Worm (Caenorhabditis elegans): ENCODE data around the gene T08H10.3.
A peak's percentile ranks its signal among the peaks of the same experiment; 100 is the strongest.

Gene T08H10.3

ce11 chrV:4435411-4435981 lies 35.7 kb upstream of the T08H10.3 start, which contains the start of gene Y47D7A.13:
Gene Y47D7A.13 (minus strand): TSS chrV:4435927.
- TF ChIP-seq unc-86 (tag; optimal IDR thresholded peaks at IDR 0.05) (no peak), F16B12.6 (tag; optimal IDR thresholded peaks at IDR 0.05) (no peak), ceh-8 (GFP tag; optimal IDR thresholded peaks at IDR 0.05) (peak; percentile 52), alr-1 (tag; optimal IDR thresholded peaks at IDR 0.05; ENCODE audit: borderline replicate concordance) (no peak), lin-15B (tag; optimal IDR thresholded peaks at IDR 0.05) (no peak), xbp-1 (tag; optimal IDR thresholded peaks at IDR 0.05) (no peak), nhr-19 (GFP tag; conservative IDR thresholded peaks at IDR 0.05) (no peak)

DNA sequence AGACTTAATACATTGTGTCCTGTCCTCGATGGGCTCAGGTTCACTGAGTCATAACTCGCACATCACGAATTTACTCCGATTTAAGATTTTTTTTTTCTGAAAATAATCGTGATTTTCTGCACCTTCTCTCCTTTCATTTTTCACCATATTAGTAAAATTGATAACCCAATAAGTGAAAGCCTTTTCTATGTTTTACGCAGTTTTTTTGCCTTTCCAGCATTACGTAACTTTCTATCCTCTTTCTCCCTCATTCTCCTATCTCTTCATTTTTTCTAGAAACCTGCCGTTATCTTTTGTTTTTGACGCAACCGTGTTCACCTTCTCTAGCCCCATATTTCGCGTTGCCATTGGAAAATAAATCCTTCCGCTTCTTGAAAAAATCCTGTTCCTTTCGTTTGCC lies 34.0 kb upstream of the T08H10.3 start:
- TF ChIP-seq ztf-11 (tag; optimal IDR thresholded peaks at IDR 0.05), result no peak
- TF ChIP-seq blmp-1 (tag; optimal IDR thresholded peaks at IDR 0.05), result peak; percentile 59

- TF ChIP-seq rnt-1 (tag; optimal IDR thresholded peaks at IDR 0.05) (no peak), lin-35 (GFP tag; optimal IDR thresholded peaks at IDR 0.05) (peak in 1 of 2 experiments; percentile 21), mdl-1 (tag; optimal IDR thresholded peaks at IDR 0.05) (no peak), nhr-20 (tag; optimal IDR thresholded peaks at IDR 0.05) (peak; percentile 23), efl-1 (optimal IDR thresholded peaks at IDR 0.05) (no peak), efl-1 (GFP tag; optimal IDR thresholded peaks at IDR 0.05 in 1 of 2) (peak in 1 of 2 experiments; percentile 88)
These were observed 28.3 kb upstream of the T08H10.3 start, which contains the start of gene rft-1 for ce11 chrV:4442749-4443381. Gene rft-1 (minus strand): TSS chrV:4443223.

- TF ChIP-seq egl-13 (tag; optimal IDR thresholded peaks at IDR 0.05) (no peak), hlh-17 (GFP tag; optimal IDR thresholded peaks at IDR 0.05; ENCODE audit: borderline replicate concordance) (no peak), mef-2 (tag; optimal IDR thresholded peaks at IDR 0.05) (no peak), fkh-10 (GFP tag; optimal IDR thresholded peaks at IDR 0.05) (no peak), alr-1 (tag; optimal IDR thresholded peaks at IDR 0.05; ENCODE audit: borderline replicate concordance) (no peak), xbp-1 (tag; optimal IDR thresholded peaks at IDR 0.05) (no peak), ets-5 (GFP tag; IDR thresholded peaks at IDR 0.05) (no peak), zag-1 (tag; optimal IDR thresholded peaks at IDR 0.05) (no peak), nhr-47 (tag; optimal IDR thresholded peaks at IDR 0.05) (no peak), unc-62 (GFP tag; optimal IDR thresholded peaks at IDR 0.05) (no peak), egl-27 (tag; optimal IDR thresholded peaks at IDR 0.05) (no peak)
These were observed 23.5 kb upstream of the T08H10.3 start for ce11 chrV:4447637-4448036.

DNA sequence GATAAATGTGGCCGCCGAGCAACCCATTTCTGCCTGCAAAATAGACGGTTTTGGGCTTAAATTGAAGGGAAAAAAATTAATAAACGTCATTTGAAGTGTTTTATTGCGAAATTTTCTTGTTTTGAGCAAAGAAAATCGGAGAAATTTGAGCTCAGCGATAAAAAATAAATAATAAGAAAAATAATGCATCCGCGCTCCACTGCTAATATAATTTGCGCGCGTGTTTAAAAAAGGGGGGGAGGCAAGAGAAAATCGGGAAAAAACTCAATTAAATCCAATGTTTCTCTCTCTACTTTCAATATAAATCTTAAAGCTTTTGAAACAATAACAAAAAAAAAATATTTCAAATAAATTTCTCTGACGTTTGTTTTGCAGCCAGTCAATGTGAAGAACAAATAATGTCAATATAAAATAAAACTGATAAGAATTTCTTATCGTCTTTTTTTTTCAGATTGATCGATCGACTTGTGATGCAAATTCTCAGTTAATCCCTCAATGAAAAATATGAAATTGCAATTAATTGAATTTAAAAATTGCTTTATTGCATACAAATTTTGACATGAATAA lies 20.6 kb upstream of the T08H10.3 start, which contains the start of gene rft-2:
TSS of gene rft-2 (minus strand) at position 41 of the 567 bp plus-strand sequence.
- peak; percentile 39 for TF ChIP-seq C16A3.4 (tag; optimal IDR thresholded peaks at IDR 0.05)
- TF ChIP-seq aha-1 (tag; optimal IDR thresholded peaks at IDR 0.05), result no peak
- 0 out of 2 replicates have a peak, but pooled peaks have one; percentile 18 for TF ChIP-seq grh-1 (GFP tag; IDR thresholded peaks at IDR 0.05)
- no peak for TF ChIP-seq sup-37 (GFP tag; optimal IDR thresholded peaks at IDR 0.05)
- TF ChIP-seq ama-1 (optimal IDR thresholded peaks at IDR 0.05), result no peak
- TF ChIP-seq C04F5.9 (tag; optimal IDR thresholded peaks at IDR 0.05), result peak; percentile 23
- peak; percentile 96 to 97 for TF ChIP-seq lin-35 (GFP tag; optimal IDR thresholded peaks at IDR 0.05)
- peak; percentile 16 for TF ChIP-seq jun-1 (tag; optimal IDR thresholded peaks at IDR 0.05)
- TF ChIP-seq fos-1 (tag; optimal IDR thresholded peaks at IDR 0.05), result peak; percentile 16
- peak; percentile 93 to 96 (median 95) for TF ChIP-seq dpl-1 (GFP tag; optimal IDR thresholded peaks at IDR 0.05)
- no peak for TF ChIP-seq ztf-4 (tag; optimal IDR thresholded peaks at IDR 0.05)
- TF ChIP-seq unc-86 (tag; optimal IDR thresholded peaks at IDR 0.05), result peak; percentile 46
- TF ChIP-seq ceh-63 (GFP tag; optimal IDR thresholded peaks at IDR 0.05), result no peak
- no peak for TF ChIP-seq alr-1 (tag; optimal IDR thresholded peaks at IDR 0.05; ENCODE audit: borderline replicate concordance)
- TF ChIP-seq unc-62 (GFP tag; optimal IDR thresholded peaks at IDR 0.05), result no peak
- peak; percentile 92 to 96 for TF ChIP-seq efl-1 (optimal IDR thresholded peaks at IDR 0.05)
- TF ChIP-seq efl-1 (GFP tag; optimal IDR thresholded peaks at IDR 0.05 in 1 of 2), result peak; percentile 96 to 99
- TF ChIP-seq hpl-2 (GFP tag; optimal IDR thresholded peaks at IDR 0.05), result no peak
- TF ChIP-seq zip-4 (GFP tag; optimal IDR thresholded peaks at IDR 0.05), result no peak
- no peak for TF ChIP-seq ceh-8 (GFP tag; optimal IDR thresholded peaks at IDR 0.05)
- no peak for TF ChIP-seq egl-27 (tag; optimal IDR thresholded peaks at IDR 0.05)
- no peak for TF ChIP-seq unc-98 (GFP tag; IDR thresholded peaks at IDR 0.05)
- peak; percentile 59 for TF ChIP-seq nhr-20 (tag; optimal IDR thresholded peaks at IDR 0.05)
- peak; percentile 45 for TF ChIP-seq isw-1 (GFP tag; IDR thresholded peaks at IDR 0.05)
- TF ChIP-seq ceh-82 (tag; optimal IDR thresholded peaks at IDR 0.05), result peak; percentile 39 to 80 (median 56)
- peak; percentile 71 to 80 for TF ChIP-seq lsy-2 (tag; optimal IDR thresholded peaks at IDR 0.05)
